Worm (Caenorhabditis elegans): ENCODE results near the gene C23G10.2.

Gene C23G10.2

DNA sequence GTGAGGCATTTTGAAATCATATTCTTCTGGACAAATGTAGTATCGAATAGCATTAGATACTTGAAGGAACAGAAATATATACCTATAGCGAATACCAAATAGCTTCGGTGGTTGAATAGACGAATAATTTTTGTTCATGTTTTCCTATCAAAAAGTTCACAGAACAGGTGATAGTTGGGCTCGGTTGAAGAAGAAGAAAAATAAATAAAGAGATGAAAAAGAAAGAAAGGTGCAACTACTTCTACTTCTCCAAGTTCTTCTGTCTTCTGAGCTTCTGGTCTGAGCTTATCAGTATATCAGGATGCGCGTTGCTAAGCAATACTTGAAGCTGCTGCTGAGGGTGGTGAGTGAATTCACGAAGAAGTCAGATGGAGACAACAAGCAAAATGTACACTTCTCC lies 6.1 kb downstream of the C23G10.2 start, which contains the start of gene C23G10.10:
Gene C23G10.10 (minus strand): TSS at position 101 of the 400 bp plus-strand sequence.
- TF ChIP-seq dao-5 (tag; optimal IDR thresholded peaks at IDR 0.05) (no peak), W03F9.2 (tag; optimal IDR thresholded peaks at IDR 0.05) (no peak), him-1 (tag; optimal IDR thresholded peaks at IDR 0.05) (no peak)

ce11 chrIII:6215476-6215875 lies 7.6 kb downstream of the C23G10.2 start, which contains the start of gene C23G10.11:
Gene C23G10.11, minus strand, starts transcription at chrIII:6215576.
- no peak for TF ChIP-seq dao-5 (tag; optimal IDR thresholded peaks at IDR 0.05)
- no peak for TF ChIP-seq him-1 (tag; optimal IDR thresholded peaks at IDR 0.05)
- no peak for TF ChIP-seq W03F9.2 (tag; optimal IDR thresholded peaks at IDR 0.05)

- TF ChIP-seq dao-5 (tag; optimal IDR thresholded peaks at IDR 0.05) (no peak), him-1 (tag; optimal IDR thresholded peaks at IDR 0.05) (no peak), W03F9.2 (tag; optimal IDR thresholded peaks at IDR 0.05) (no peak)
Observed at ce11 chrIII:6215943-6216342, 8.1 kb downstream of the C23G10.2 start.

DNA sequence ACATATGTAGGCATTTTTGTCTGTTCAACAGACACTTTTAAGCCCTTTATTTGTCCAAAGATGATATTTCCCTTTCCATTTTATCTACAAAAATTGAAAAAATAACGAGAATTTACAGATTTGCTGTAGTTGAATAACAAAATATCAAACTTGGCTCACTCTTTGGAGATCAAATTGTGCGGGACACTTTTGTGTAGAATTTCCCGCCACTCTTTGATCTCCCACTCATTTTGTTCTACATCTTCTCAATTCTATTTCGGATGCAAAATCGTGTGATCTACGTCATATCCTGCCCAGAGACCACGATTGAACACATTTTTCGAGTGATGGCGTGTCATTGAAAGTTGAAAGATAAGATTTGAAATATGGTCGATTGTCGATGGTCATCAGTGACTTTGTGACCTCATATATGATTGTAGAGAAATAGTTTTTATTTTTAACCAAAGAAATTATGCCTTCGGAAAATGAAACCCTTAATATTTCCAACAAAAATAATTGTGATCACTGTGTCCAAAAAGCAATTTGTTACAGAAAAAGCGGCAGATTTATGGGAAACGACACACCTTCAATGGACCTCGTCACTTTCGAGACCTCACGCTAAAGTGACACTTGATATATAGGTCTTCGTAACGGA lies 9.1 kb downstream of the C23G10.2 start, which contains the start of gene hot-4:
Gene hot-4 (plus strand): TSS at position 584 of the 634 bp plus-strand sequence.
- no peak for TF ChIP-seq dao-5 (tag; optimal IDR thresholded peaks at IDR 0.05)
- no peak for TF ChIP-seq W03F9.2 (tag; optimal IDR thresholded peaks at IDR 0.05)
- no peak for TF ChIP-seq him-1 (tag; optimal IDR thresholded peaks at IDR 0.05)

DNA sequence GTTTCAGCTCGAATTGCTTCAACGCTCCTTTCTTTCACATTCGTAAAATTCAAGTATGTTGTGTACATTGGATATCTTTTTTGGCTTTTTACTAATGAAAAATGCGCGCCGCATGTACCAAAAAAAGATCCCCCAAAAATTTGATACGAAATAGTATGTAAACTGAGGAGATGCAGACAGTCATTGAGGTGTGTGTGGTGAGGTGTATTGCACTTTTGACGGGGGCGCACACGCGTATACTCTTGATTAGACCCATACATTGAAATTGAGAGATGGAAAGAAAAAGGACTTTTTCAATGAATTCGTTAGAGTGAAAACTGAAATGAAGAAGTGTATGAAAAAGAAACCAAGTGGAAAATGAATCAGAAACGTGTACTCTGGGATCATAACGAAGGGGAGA lies 13.5 kb downstream of the C23G10.2 start:
- no peak for TF ChIP-seq him-1 (tag; optimal IDR thresholded peaks at IDR 0.05)
- TF ChIP-seq dao-5 (tag; optimal IDR thresholded peaks at IDR 0.05), result no peak
- TF ChIP-seq W03F9.2 (tag; optimal IDR thresholded peaks at IDR 0.05), result no peak

ce11 chrIII:6230870-6231269 lies 23.0 kb downstream of the C23G10.2 start, which contains the start of gene esyt-2:
Gene esyt-2, minus strand, starts transcription at chrIII:6230970.
- TF ChIP-seq W03F9.2 (tag; optimal IDR thresholded peaks at IDR 0.05), result no peak
- TF ChIP-seq dao-5 (tag; optimal IDR thresholded peaks at IDR 0.05), result no peak
- no peak for TF ChIP-seq him-1 (tag; optimal IDR thresholded peaks at IDR 0.05)

- TF ChIP-seq W03F9.2 (tag; optimal IDR thresholded peaks at IDR 0.05), result no peak
- TF ChIP-seq dao-5 (tag; optimal IDR thresholded peaks at IDR 0.05), result no peak
- TF ChIP-seq him-1 (tag; optimal IDR thresholded peaks at IDR 0.05), result no peak
Observed at ce11 chrIII:6231880-6232279, 24.0 kb downstream of the C23G10.2 start.

ce11 chrIII:6236649-6237048 lies 28.8 kb downstream of the C23G10.2 start, which contains the start of gene T12A2.21:
Gene T12A2.21, minus strand, starts transcription at chrIII:6236749.
- TF ChIP-seq dao-5 (tag; optimal IDR thresholded peaks at IDR 0.05) (no peak), W03F9.2 (tag; optimal IDR thresholded peaks at IDR 0.05) (no peak), him-1 (tag; optimal IDR thresholded peaks at IDR 0.05) (no peak)

DNA sequence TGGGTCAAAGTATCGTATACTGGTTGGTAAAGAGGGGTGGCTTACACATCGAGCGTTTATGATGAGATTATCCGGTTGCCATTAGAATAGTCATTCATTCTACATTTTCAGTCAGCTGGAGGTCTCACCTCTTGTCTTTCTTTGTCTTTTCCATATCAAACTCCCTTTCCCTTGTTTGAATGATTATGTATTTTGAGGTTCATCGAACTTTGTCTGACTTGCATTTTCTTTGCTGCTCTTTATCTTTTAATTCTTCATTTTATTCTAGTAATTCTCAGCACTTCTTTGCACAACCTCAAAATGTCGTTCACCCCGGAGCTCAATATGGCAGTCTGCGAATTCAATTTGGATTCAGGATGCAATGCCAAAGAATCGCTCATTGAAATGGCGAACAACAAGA lies 32.7 kb downstream of the C23G10.2 start, which contains the start of gene T12A2.3:
Gene T12A2.3 (plus strand): TSS at position 301 of the 400 bp plus-strand sequence.
- no peak for TF ChIP-seq W03F9.2 (tag; optimal IDR thresholded peaks at IDR 0.05)
- no peak for TF ChIP-seq him-1 (tag; optimal IDR thresholded peaks at IDR 0.05)
- TF ChIP-seq dao-5 (tag; optimal IDR thresholded peaks at IDR 0.05), result no peak

DNA sequence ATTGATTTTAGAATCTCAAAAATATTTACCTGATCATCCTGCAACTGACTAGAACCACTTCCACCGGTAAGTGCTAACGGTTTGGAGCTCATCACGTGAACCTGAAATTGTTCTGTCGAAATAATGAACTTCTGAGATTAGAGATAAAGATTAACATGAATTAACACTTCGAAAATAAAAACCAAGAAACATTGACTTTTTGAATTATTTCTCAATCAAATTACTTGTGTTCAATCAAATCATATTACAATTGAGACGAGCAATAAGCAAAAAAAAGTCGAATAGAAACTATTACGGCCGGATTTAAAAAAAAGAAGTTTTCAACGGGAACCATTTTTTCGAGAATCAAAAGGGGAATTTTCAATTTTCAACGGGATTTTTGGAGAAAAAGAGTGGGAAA lies 37.9 kb downstream of the C23G10.2 start, which contains the start of gene bcas-2:
Gene bcas-2 (minus strand): TSS at position 101 of the 400 bp plus-strand sequence.
- no peak for TF ChIP-seq W03F9.2 (tag; optimal IDR thresholded peaks at IDR 0.05)
- no peak for TF ChIP-seq him-1 (tag; optimal IDR thresholded peaks at IDR 0.05)

DNA sequence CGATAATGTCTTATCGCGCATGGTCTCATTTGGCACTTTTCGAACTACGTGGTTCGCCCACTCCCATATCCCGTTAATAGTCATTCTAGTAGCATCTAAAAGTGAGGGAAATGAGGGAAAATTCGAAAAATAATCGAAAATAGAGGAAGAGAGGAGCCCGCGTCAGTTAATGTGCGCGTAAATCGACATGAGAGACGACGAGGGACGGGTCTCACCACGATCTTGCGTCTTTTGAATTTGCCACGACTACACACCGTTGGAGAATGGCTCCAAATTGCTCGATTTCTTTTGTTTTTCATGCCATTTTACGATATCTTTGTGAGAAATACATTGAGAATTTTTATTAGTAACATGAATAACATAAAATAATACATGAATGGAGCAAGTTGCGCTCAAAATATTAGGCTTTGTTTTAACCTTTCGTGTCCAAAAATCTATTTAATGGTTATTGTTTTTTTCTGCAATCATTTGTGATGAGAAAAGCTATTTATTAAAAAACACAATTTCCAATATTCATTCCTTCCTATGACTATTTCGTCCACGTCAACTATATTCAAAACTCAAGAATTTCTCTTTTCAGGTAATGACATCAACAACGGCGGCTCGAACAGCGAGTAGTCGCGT lies 40.3 kb downstream of the C23G10.2 start, which contains the start of the genes gen-1 and stt-3:
Gene gen-1 (minus strand): TSS at position 95 of the 624 bp plus-strand sequence.
Gene stt-3 (plus strand): TSS at position 574 of the 624 bp plus-strand sequence.
- TF ChIP-seq him-1 (tag; optimal IDR thresholded peaks at IDR 0.05) (no peak), W03F9.2 (tag; optimal IDR thresholded peaks at IDR 0.05) (no peak), dao-5 (tag; optimal IDR thresholded peaks at IDR 0.05) (no peak)

DNA sequence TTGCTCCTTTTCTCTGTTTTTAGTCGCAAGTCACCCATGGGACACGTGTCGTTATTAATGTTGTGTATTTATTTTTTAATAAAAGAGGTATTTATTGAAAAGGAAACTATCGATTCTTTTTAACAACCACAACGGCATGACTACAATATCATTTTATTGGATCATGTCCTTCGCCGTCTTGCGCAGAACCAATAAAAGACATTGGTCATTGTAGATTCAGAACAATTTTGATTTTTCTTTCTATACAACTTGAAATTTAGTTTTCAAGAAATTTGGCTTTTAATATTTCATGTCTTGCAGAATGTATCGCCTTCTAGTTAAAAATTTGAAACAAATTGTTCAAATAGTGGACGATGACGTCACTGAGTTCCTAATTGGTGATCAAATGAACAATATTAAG lies 43.6 kb downstream of the C23G10.2 start, which contains the start of gene amdh-1:
Gene amdh-1 (plus strand): TSS at position 301 of the 400 bp plus-strand sequence.
- TF ChIP-seq him-1 (tag; optimal IDR thresholded peaks at IDR 0.05) (no peak), W03F9.2 (tag; optimal IDR thresholded peaks at IDR 0.05) (no peak), dao-5 (tag; optimal IDR thresholded peaks at IDR 0.05) (no peak)

DNA sequence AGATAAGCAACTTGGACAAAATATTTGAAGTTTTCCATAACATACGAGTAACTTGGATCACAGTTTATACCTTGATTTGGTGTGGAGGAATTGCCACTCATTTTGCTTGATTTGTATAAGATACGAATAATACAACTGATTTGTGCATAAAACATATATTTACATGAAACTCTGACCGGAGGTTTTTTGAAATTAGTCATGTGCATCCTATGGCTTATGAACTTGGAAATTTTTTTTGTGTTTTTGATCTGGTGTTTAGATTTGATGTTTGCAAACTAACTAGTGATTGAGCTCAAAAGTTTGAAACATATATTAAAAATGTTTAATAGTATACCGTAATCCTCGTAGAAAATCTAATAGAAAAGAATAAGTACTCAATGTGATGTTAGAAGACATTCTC lies 46.9 kb downstream of the C23G10.2 start, which contains the start of gene srg-8:
Gene srg-8 (minus strand): TSS at position 101 of the 400 bp plus-strand sequence.
- TF ChIP-seq W03F9.2 (tag; optimal IDR thresholded peaks at IDR 0.05) (no peak), him-1 (tag; optimal IDR thresholded peaks at IDR 0.05) (no peak), dao-5 (tag; optimal IDR thresholded peaks at IDR 0.05) (no peak)

DNA sequence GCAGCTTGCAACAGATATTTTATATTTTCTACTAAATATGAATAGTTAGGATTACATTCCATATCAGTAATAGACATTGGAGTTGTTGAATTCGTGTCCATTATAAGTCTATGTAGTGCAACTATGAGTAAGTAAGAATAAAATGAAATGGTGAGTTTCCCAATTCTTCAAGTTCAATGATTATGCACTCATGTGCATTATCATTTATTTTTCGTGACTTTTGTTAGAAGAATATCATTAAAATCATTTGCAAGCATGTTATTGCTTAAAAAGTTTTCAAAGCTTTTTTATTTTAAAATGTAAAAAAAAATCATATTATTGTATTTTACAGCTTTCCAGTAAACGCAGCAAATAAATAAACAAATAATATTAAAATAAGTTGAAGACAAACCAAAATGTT lies 48.8 kb downstream of the C23G10.2 start, which contains the start of gene srg-9:
Gene srg-9 (minus strand): TSS at position 101 of the 400 bp plus-strand sequence.
- TF ChIP-seq dao-5 (tag; optimal IDR thresholded peaks at IDR 0.05) (no peak), W03F9.2 (tag; optimal IDR thresholded peaks at IDR 0.05) (no peak), him-1 (tag; optimal IDR thresholded peaks at IDR 0.05) (no peak)
